Worm (Caenorhabditis elegans) whole organism, late embryonic: ENCODE measurements around the gene C06B3.7.

Experiments used
- C38D4.7 ChIP-seq: fragments of 200-800 bp; sonication (Bioruptor generic); optimal IDR thresholded peaks from 2 replicates; lab custom pipeline; 2018; ENCODE audit warnings: mild to moderate bottlenecking, missing genetic modification characterization, moderate library complexity, missing compliant biosample characterization
- F13H6.1 ChIP-seq: sonication (generic microtip); optimal IDR thresholded peaks from 2 replicates; lab custom pipeline; 2016; ENCODE audit warnings: missing genetic modification characterization, missing compliant biosample characterization
- K02D7.2 ChIP-seq: sonication (generic microtip); optimal IDR thresholded peaks from 2 replicates; lab custom pipeline; 2017; ENCODE audit warnings: mild to moderate bottlenecking, missing genetic modification characterization, missing compliant biosample characterization
- K09A11.1 ChIP-seq: sonication (generic microtip); optimal IDR thresholded peaks from 2 replicates; lab custom pipeline; 2017; ENCODE audit warnings: antibody characterized with exemption, mild to moderate bottlenecking, missing genetic modification characterization, missing compliant biosample characterization; ENCODE audit not compliant: insufficient read depth
- T23F11.4 ChIP-seq: fragments of 200-800 bp; sonication (Bioruptor generic); optimal IDR thresholded peaks from 2 replicates; lab custom pipeline; 2018; ENCODE audit warnings: mild to moderate bottlenecking, missing genetic modification characterization, missing compliant biosample characterization
- ahr-1 ChIP-seq: sonication (generic microtip); optimal IDR thresholded peaks from 2 replicates; lab custom pipeline; 2016; ENCODE audit warnings: missing genetic modification characterization, missing compliant biosample characterization
- ama-1 ChIP-seq: fragments of 150-350 bp; optimal IDR thresholded peaks from 2 replicates; lab custom pipeline; 2014
- ceh-19 ChIP-seq: fragments of 200-800 bp; sonication (Bioruptor generic); optimal IDR thresholded peaks from 2 replicates; lab custom pipeline; 2018; ENCODE audit warnings: mild to moderate bottlenecking, missing genetic modification characterization, missing compliant biosample characterization
- ceh-22 ChIP-seq: sonication (generic microtip); optimal IDR thresholded peaks from 2 replicates; lab custom pipeline; 2017; ENCODE audit warnings: missing biosample characterization, missing genetic modification characterization
- ceh-24 ChIP-seq: sonication (generic microtip); optimal IDR thresholded peaks from 2 replicates; lab custom pipeline; 2016; ENCODE audit warnings: mild to moderate bottlenecking, missing genetic modification characterization, missing compliant biosample characterization
- ceh-45 ChIP-seq: fragments of 200-800 bp; sonication (Bioruptor generic); IDR thresholded peaks from 2 replicates; pipeline ENCODE4 v1.3.6; 2022; ENCODE audit warnings: missing genetic modification reagents, missing genetic modification characterization, missing compliant biosample characterization
- ceh-9 ChIP-seq: sonication (generic microtip); optimal IDR thresholded peaks from 2 replicates; lab custom pipeline; 2016; ENCODE audit warnings: mild to moderate bottlenecking, missing genetic modification characterization, inconsistent platforms, missing compliant biosample characterization
- che-1 ChIP-seq: sonication (generic microtip); optimal IDR thresholded peaks from 2 replicates; lab custom pipeline; 2016; ENCODE audit warnings: mild to moderate bottlenecking, missing genetic modification characterization, missing compliant biosample characterization
- dmd-4 ChIP-seq: sonication (generic microtip); optimal IDR thresholded peaks from 2 replicates; lab custom pipeline; 2016; ENCODE audit warnings: borderline replicate concordance, missing genetic modification characterization, missing compliant biosample characterization
- dve-1 ChIP-seq: sonication (generic microtip); optimal IDR thresholded peaks from 2 replicates; lab custom pipeline; 2017; ENCODE audit warnings: antibody characterized with exemption, mild to moderate bottlenecking, missing genetic modification characterization, missing compliant biosample characterization
- elt-2 ChIP-seq: sonication (generic microtip); optimal IDR thresholded peaks from 2 replicates; lab custom pipeline; 2016; ENCODE audit warnings: missing genetic modification reagents, missing genetic modification characterization, missing compliant biosample characterization
- ets-4 ChIP-seq: sonication (generic microtip); optimal IDR thresholded peaks from 2 replicates; lab custom pipeline; 2016; ENCODE audit warnings: missing genetic modification characterization, missing compliant biosample characterization
- fkh-10 ChIP-seq: fragments of 150-350 bp; optimal IDR thresholded peaks from 2 replicates; lab custom pipeline; 2014; ENCODE audit warnings: missing biosample characterization, missing genetic modification reagents, missing genetic modification characterization
- fkh-6 ChIP-seq: sonication (generic microtip); optimal IDR thresholded peaks from 2 replicates; lab custom pipeline; 2016; ENCODE audit warnings: missing genetic modification characterization, missing compliant biosample characterization
- gmeb-2 ChIP-seq: sonication (generic microtip); optimal IDR thresholded peaks from 2 replicates; lab custom pipeline; 2016; ENCODE audit warnings: missing genetic modification characterization, inconsistent platforms, missing compliant biosample characterization
- madf-2 ChIP-seq: sonication (generic microtip); optimal IDR thresholded peaks from 2 replicates; lab custom pipeline; 2017; ENCODE audit warnings: missing genetic modification characterization, missing compliant biosample characterization
- mec-3 ChIP-seq: sonication (generic microtip); optimal IDR thresholded peaks from 2 replicates; lab custom pipeline; 2016; ENCODE audit warnings: borderline replicate concordance, missing genetic modification characterization, missing compliant biosample characterization
- nhr-232 ChIP-seq: sonication (generic microtip); optimal IDR thresholded peaks from 2 replicates; lab custom pipeline; 2016; ENCODE audit warnings: missing genetic modification characterization, missing compliant biosample characterization
- npax-4 ChIP-seq: sonication (generic microtip); optimal IDR thresholded peaks from 2 replicates; lab custom pipeline; 2016; ENCODE audit warnings: missing genetic modification characterization, missing compliant biosample characterization
- odd-2 ChIP-seq: sonication (generic microtip); optimal IDR thresholded peaks from 2 replicates; lab custom pipeline; 2017; ENCODE audit warnings: antibody characterized with exemption, mild to moderate bottlenecking, missing genetic modification characterization, missing compliant biosample characterization
- pat-9 ChIP-seq: fragments of 200-800 bp; sonication (Bioruptor generic); optimal IDR thresholded peaks from 2 replicates; lab custom pipeline; 2018; ENCODE audit warnings: mild to moderate bottlenecking, missing genetic modification characterization, moderate library complexity, missing compliant biosample characterization
- pax-1 ChIP-seq: fragments of 150-350 bp; optimal IDR thresholded peaks from 2 replicates; lab custom pipeline; 2014; ENCODE audit warnings: missing biosample characterization, missing genetic modification characterization
- pha-4 ChIP-seq: fragments of 150-350 bp; optimal IDR thresholded peaks from 2 replicates; lab custom pipeline; 2018; ENCODE audit warnings: missing biosample characterization, missing genetic modification reagents, missing genetic modification characterization
- pros-1 ChIP-seq: fragments of 150-350 bp; optimal IDR thresholded peaks from 2 replicates; lab custom pipeline; 2014; ENCODE audit warnings: missing biosample characterization, missing genetic modification reagents, missing genetic modification characterization
- ref-2 ChIP-seq: sonication (generic microtip); optimal IDR thresholded peaks from 2 replicates; lab custom pipeline; 2016; ENCODE audit warnings: missing genetic modification characterization, missing compliant biosample characterization
- rnt-1 ChIP-seq: sonication (generic microtip); optimal IDR thresholded peaks from 2 replicates; lab custom pipeline; 2016; ENCODE audit warnings: missing genetic modification characterization, missing compliant biosample characterization
- sdc-2 ChIP-seq: sonication (generic microtip); optimal IDR thresholded peaks from 2 replicates; lab custom pipeline; 2016; ENCODE audit warnings: missing genotype, missing genetic modification characterization, missing compliant biosample characterization
- sox-2 ChIP-seq: fragments of 200-800 bp; sonication (Bioruptor generic); IDR thresholded peaks from 2 replicates; pipeline ENCODE4 v1.3.6; 2022; ENCODE audit warnings: missing genetic modification reagents, missing genetic modification characterization, missing compliant biosample characterization
- sox-4 ChIP-seq: sonication (generic microtip); optimal IDR thresholded peaks from 2 replicates; lab custom pipeline; 2017; ENCODE audit warnings: mild to moderate bottlenecking, missing genetic modification characterization, inconsistent platforms, missing compliant biosample characterization
- tbx-2 ChIP-seq: sonication (generic microtip); optimal IDR thresholded peaks from 2 replicates; lab custom pipeline; 2016; ENCODE audit warnings: missing genetic modification characterization, missing compliant biosample characterization
- tbx-7 ChIP-seq: sonication (generic microtip); optimal IDR thresholded peaks from 2 replicates; lab custom pipeline; 2016; ENCODE audit warnings: missing genotype, missing genetic modification characterization, missing compliant biosample characterization
- ttx-3 ChIP-seq: sonication (generic microtip); optimal IDR thresholded peaks from 2 replicates; lab custom pipeline; 2016; ENCODE audit warnings: missing genetic modification reagents, missing genetic modification characterization, missing compliant biosample characterization
- unc-42 ChIP-seq: sonication (generic microtip); optimal IDR thresholded peaks from 2 replicates; lab custom pipeline; 2016; ENCODE audit warnings: missing genotype, missing genetic modification characterization, missing compliant biosample characterization
- ztf-16 ChIP-seq: sonication (generic microtip); optimal IDR thresholded peaks from 2 replicates; lab custom pipeline; 2017; ENCODE audit warnings: missing genetic modification characterization, missing compliant biosample characterization

The C06B3.7 gene

DNA sequence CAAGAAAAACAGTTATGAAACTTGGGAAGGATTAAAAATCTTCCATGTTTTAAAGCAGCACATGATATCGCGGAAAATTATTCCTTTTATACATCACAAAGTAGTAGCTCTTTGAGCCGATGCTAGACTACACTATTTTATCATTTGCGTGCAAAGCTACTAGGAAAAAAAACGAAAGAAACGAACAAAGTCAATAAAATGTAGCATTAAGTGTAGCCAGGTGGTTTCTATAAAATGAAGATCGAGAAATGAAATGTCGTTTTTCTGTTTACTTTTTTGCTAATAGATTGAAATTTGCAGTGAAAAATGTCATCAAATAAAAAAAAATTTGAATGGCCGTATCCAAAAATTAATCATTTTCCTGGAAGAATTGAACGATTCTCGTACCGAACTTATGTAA lies 36.6 kb upstream of the C06B3.7 start, which contains the start of gene cpt-5:
TSS of gene cpt-5 (plus strand) at position 301 of the 400 bp plus-strand sequence.
- TF ChIP-seq T23F11.4 (GFP tag; lab: Kevin White, UChicago): no peak
- no peak for TF ChIP-seq ets-4 (tag; lab: Kevin White, UChicago)
- TF ChIP-seq fkh-10 (GFP tag; lab: Kevin White, UChicago): no peak
- TF ChIP-seq sox-4 (tag; lab: Kevin White, UChicago): no peak
- no peak for TF ChIP-seq gmeb-2 (tag; lab: Kevin White, UChicago)
- TF ChIP-seq ttx-3 (tag; lab: Kevin White, UChicago): no peak
- TF ChIP-seq ztf-16 (tag; lab: Kevin White, UChicago): no peak
- no peak for TF ChIP-seq dve-1 (tag; lab: Kevin White, UChicago)
- TF ChIP-seq nhr-232 (tag; lab: Kevin White, UChicago): no peak

DNA sequence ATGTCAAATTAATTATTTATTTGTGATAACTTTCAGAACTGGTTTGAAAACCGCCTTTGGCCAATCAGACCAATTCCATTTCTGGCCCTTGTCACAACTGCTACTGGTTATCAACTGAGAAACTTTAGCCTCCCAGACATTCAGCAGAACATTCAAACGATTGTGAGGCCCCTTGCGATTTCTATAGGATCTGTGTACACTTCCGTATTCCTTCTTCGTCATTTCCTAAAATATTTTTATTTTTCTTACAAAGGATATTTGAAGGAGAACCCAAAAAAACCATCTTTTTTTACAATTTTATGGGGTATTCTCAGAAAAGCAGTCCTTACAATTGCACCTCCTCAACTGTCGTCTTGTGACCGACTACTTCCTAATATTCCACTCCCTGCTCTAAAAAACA lies 36.2 kb upstream of the C06B3.7 start:
- TF ChIP-seq sox-2 (GFP tag; lab: Robert Waterston, UW): no peak
- TF ChIP-seq fkh-6 (tag; lab: Kevin White, UChicago): no peak
- no peak for TF ChIP-seq F13H6.1 (tag; lab: Kevin White, UChicago)
- TF ChIP-seq ztf-16 (tag; lab: Kevin White, UChicago): no peak
- TF ChIP-seq elt-2: no peak
- no peak for TF ChIP-seq ceh-19 (GFP tag; lab: Kevin White, UChicago)
- no peak for TF ChIP-seq K09A11.1 (tag; lab: Kevin White, UChicago)
- no peak for TF ChIP-seq C38D4.7 (GFP tag; lab: Kevin White, UChicago)

DNA sequence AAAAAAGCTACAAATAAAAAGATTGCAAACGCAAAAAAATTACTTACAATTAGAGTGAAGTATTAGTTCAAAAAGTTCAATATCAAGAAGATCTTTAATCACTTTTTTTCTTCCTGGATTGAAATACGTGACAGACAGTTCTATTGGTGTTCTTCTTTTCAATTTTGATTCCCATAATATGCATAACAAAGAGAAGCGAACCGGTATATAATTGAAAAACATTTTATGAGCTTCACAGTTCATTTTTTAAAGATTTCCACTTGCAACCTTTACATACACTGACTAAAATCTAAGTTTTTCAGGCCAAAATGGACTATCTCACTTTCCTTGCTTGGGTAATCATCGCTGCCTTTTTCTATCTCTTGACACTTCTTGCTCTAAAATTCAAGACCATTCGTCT lies 33.0 kb upstream of the C06B3.7 start, which contains the start of gene T22G5.1:
TSS of gene T22G5.1 (plus strand) at position 301 of the 400 bp plus-strand sequence.
- TF ChIP-seq ama-1 (lab: Kevin White, UChicago) (no peak), K09A11.1 (tag; lab: Kevin White, UChicago) (no peak), ahr-1 (tag; lab: Kevin White, UChicago) (no peak), K02D7.2 (no peak), pha-4 (tag; lab: Kevin White, UChicago) (no peak), ceh-22 (tag; lab: Kevin White, UChicago) (no peak), ceh-9 (no peak), ceh-19 (GFP tag; lab: Kevin White, UChicago) (no peak), madf-2 (tag; lab: Kevin White, UChicago) (no peak), pat-9 (no peak), mec-3 (tag; lab: Kevin White, UChicago) (no peak), dmd-4 (tag; lab: Kevin White, UChicago) (no peak), odd-2 (tag; lab: Kevin White, UChicago) (no peak)

DNA sequence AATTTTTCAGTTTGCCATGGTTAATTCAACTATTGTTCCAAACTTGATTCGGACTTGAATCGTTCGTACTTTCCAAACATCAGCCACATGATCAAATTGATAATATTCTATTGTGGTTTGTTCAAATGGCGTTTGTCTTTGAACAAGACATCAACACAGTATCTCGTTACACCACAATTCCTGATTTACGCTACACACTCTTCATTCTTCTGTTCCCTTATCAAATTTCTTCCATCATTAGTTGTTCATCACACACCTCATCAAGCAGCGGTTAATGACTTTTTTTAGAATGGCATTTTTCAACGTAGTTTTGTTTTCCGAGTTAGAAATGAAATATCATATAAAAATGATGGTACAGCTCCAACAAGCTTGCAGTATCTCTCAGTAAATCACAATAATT lies 31.3 kb upstream of the C06B3.7 start:
- TF ChIP-seq ref-2 (tag; lab: Kevin White, UChicago): no peak
- no peak for TF ChIP-seq ceh-24 (tag; lab: Kevin White, UChicago)
- no peak for TF ChIP-seq che-1 (tag; lab: Kevin White, UChicago)
- no peak for TF ChIP-seq npax-4
- TF ChIP-seq sdc-2 (tag; lab: Kevin White, UChicago): no peak
- no peak for TF ChIP-seq pax-1 (tag; lab: Kevin White, UChicago)
- TF ChIP-seq T23F11.4 (GFP tag; lab: Kevin White, UChicago): no peak
- no peak for TF ChIP-seq fkh-6 (tag; lab: Kevin White, UChicago)
- TF ChIP-seq, all 69 proteins: peak for 0

DNA sequence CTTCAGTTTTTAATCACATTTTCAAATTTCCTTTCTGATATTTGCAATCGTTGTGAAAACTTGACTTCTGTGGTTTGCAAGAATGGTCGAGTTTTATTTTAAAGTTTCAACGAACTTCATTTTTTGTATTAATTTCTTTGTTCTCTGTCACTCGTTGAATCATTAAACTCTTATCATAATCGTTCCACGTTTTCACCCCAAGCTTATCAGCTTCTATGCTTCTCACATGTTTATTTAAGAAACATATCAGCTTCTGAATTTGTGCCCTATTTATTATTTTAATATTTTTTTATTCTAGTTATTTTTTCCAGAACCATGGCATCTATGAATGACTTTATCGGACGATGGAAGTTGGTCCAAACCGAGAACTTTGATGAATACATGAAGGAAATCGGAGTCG lies 30.2 kb upstream of the C06B3.7 start, which contains the start of gene lbp-7:
TSS of gene lbp-7 (plus strand) at position 312 of the 400 bp plus-strand sequence.
- TF ChIP-seq unc-42 (tag; lab: Kevin White, UChicago) (no peak), tbx-2 (tag; lab: Kevin White, UChicago) (no peak), pros-1 (tag; lab: Kevin White, UChicago) (no peak), ref-2 (tag; lab: Kevin White, UChicago) (no peak), che-1 (tag; lab: Kevin White, UChicago) (no peak), gmeb-2 (tag; lab: Kevin White, UChicago) (no peak), elt-2 (no peak), ceh-24 (tag; lab: Kevin White, UChicago) (no peak), rnt-1 (tag; lab: Kevin White, UChicago) (no peak), tbx-7 (tag; lab: Kevin White, UChicago) (no peak), ceh-45 (GFP tag; lab: Robert Waterston, UW) (no peak), pat-9 (no peak), fkh-6 (tag; lab: Kevin White, UChicago) (no peak)
